Fruit fly (Drosophila melanogaster): ENCODE measurements around the gene CalpC.

The CalpC gene

DNA sequence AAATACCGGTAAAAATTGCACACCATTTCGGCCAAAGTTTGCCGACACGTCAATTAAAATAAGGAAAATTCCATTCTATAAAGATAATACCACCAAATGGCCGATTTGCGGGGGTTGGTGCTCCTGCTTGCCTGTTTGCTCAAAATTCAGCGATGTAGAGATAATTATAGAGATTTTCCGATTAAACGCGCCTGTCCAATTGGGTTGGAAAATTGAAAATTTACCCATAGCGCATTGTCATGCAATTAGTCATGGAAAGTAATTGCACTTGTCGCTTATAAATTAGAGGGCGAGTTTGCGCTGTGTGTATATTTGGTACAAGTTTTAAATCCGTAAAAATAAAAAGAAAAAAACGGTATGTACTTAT, 6.0 kb upstream of the CalpC start:
- TF ChIP-seq rgr (GFP tag; optimal IDR thresholded peaks at IDR 0.05) (no peak), dmrt93B (GFP tag; optimal IDR thresholded peaks at IDR 0.05) (no peak), h (GFP tag; optimal IDR thresholded peaks at IDR 0.05) (no peak), sv (GFP tag; optimal IDR thresholded peaks at IDR 0.05) (no peak), Vsx2 (GFP tag; optimal IDR thresholded peaks at IDR 0.05; ENCODE audit: partially characterized antibody) (no peak), br (GFP tag; optimal IDR thresholded peaks at IDR 0.05) (no peak), Hr78 (GFP tag; optimal IDR thresholded peaks at IDR 0.05) (no peak), HLH106 (tag; optimal IDR thresholded peaks at IDR 0.05) (no peak), dsf (GFP tag; optimal IDR thresholded peaks at IDR 0.05; ENCODE audit: borderline replicate concordance) (no peak), N (GFP tag; optimal IDR thresholded peaks at IDR 0.05) (no peak), sage (GFP tag; optimal IDR thresholded peaks at IDR 0.05) (no peak), Sp1 (GFP tag; optimal IDR thresholded peaks at IDR 0.05) (no peak), usp (GFP tag; optimal IDR thresholded peaks at IDR 0.05) (no peak)

DNA sequence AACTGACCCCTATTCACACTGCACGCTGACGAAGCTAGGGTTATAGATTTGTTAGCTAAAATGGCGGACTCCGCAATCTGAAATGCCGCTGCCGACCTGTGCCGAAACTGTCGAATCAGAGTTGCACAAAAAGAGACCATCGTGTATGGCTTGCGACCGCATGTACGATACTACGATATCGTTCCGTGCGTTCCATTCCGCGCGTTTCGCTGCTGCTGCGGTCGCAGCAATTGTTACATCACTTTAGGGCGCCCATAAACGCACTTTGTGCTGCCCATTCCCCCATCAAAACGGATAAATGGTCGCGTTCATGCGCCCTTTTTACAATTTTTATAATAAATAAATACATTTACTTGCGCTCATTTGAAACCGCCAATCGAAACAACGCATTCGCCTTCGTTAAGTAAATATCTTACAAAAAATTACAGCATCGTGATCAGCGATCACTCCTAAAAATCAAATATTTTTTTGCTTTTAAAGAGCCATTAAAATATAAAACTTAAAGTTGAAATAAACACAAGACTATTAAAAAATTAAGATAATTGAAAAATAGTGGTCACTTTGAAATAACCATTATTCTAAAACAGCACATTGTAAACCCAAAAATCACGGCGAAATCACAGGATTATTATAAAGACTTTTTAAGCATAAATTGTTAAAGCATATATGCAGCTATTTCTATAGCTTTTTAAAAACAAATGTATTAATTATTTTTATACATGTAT, 5.2 kb upstream of the CalpC start, which contains the start of gene Cyp1:
TSS of gene Cyp1 (minus strand) at position 174 of the 725 bp plus-strand sequence.
- no peak for TF ChIP-seq sage (GFP tag; optimal IDR thresholded peaks at IDR 0.05)
- peak in 1 of 2 experiments; percentile 31 for TF ChIP-seq foxo (GFP tag; optimal IDR thresholded peaks at IDR 0.05)
- TF ChIP-seq Dif (GFP tag; optimal IDR thresholded peaks at IDR 0.05; ENCODE audit: partially characterized antibody) = peak; percentile 5
- TF ChIP-seq jim (GFP tag; optimal IDR thresholded peaks at IDR 0.05) = peak; percentile 57
- no peak for TF ChIP-seq dsf (GFP tag; optimal IDR thresholded peaks at IDR 0.05; ENCODE audit: borderline replicate concordance)
- peak; percentile 5 for TF ChIP-seq Rel (GFP tag; optimal IDR thresholded peaks at IDR 0.05)
- TF ChIP-seq Rel (tag; optimal IDR thresholded peaks at IDR 0.05) = peak; percentile 8
- TF ChIP-seq GATAd (GFP tag; optimal IDR thresholded peaks at IDR 0.05) = no peak
- TF ChIP-seq rgr (GFP tag; optimal IDR thresholded peaks at IDR 0.05) = peak; percentile 43
- TF ChIP-seq woc (GFP tag; optimal IDR thresholded peaks at IDR 0.05) = peak; percentile 59
- no peak for TF ChIP-seq dl (GFP tag; optimal IDR thresholded peaks at IDR 0.05; ENCODE audit: insufficient read depth in 1 of 2, partially characterized antibody in 2 of 2)
- TF ChIP-seq Myc (optimal IDR thresholded peaks at IDR 0.05) = peak; percentile 10
- no peak for TF ChIP-seq tai (GFP tag; optimal IDR thresholded peaks at IDR 0.05)
- no peak for TF ChIP-seq brk (GFP tag; optimal IDR thresholded peaks at IDR 0.05)
- peak; percentile 39 for TF ChIP-seq Sp1 (GFP tag; optimal IDR thresholded peaks at IDR 0.05)
- peak; percentile 50 for TF ChIP-seq Hnf4 (GFP tag; optimal IDR thresholded peaks at IDR 0.05)
- peak; percentile 77 for TF ChIP-seq Hr83 (GFP tag; optimal IDR thresholded peaks at IDR 0.05; ENCODE audit: poor library complexity, severe bottlenecking)
- TF ChIP-seq h (GFP tag; optimal IDR thresholded peaks at IDR 0.05) = peak; percentile 42
- TF ChIP-seq pan (optimal IDR thresholded peaks at IDR 0.05) = no peak
- no peak for TF ChIP-seq psq (GFP tag; optimal IDR thresholded peaks at IDR 0.05)

DNA sequence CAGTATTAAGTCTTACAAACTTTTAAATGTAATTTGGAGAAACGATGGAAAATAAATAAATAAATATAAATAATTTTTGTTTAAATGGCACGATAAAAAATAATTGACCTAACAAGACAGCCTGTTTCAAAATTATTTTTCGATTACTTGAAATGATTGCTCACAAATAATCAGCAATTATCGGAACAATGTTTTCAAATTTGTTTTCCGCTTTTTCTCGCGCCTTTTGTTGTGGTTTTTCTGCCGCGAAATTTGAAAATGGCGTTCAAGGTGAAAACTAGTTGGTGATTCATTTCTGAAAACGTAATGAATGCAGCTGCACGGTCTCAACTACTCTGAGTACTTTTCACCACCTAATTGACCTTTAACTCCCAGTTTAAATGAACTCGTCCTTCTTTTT, 4.5 kb upstream of the CalpC start:
- TF ChIP-seq Myc (optimal IDR thresholded peaks at IDR 0.05) = no peak
- TF ChIP-seq Rel (GFP tag; optimal IDR thresholded peaks at IDR 0.05) = no peak
- TF ChIP-seq Rel (tag; optimal IDR thresholded peaks at IDR 0.05) = peak; percentile 38

DNA sequence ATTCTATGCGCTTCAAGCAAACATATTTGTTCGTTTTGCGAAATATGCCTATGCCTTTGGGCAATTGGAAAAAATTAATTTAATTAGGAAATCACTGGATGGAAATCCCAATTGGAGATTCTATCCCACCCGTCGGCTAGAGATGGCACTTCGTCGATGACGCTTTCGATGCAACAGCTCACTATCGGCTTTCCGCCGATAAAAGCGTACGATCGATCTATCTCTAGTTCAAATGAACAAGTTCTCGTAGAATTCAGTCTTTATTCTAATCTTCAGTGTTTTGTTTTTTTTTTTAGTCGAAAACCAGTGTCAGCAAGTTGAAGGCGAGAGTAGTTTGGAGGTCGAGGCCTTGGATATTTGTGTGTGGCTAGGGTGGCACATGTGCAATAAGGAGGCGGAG, 2.5 kb upstream of the CalpC start, which contains the start of the genes CG9917 and CG32579:
TSS of gene CG9917 (minus strand) at position 169 of the 400 bp plus-strand sequence.
TSS of gene CG32579 (plus strand) at position 224 of the 400 bp plus-strand sequence.
- no peak for TF ChIP-seq tai (GFP tag; optimal IDR thresholded peaks at IDR 0.05)
- TF ChIP-seq N (GFP tag; optimal IDR thresholded peaks at IDR 0.05) = no peak
- no peak for TF ChIP-seq sv (GFP tag; optimal IDR thresholded peaks at IDR 0.05)
- no peak for TF ChIP-seq h (GFP tag; optimal IDR thresholded peaks at IDR 0.05)
- no peak for TF ChIP-seq Rel (GFP tag; optimal IDR thresholded peaks at IDR 0.05)
- TF ChIP-seq Rel (tag; optimal IDR thresholded peaks at IDR 0.05) = peak; percentile 85
- no peak for TF ChIP-seq foxo (GFP tag; optimal IDR thresholded peaks at IDR 0.05)
- no peak for TF ChIP-seq woc (GFP tag; optimal IDR thresholded peaks at IDR 0.05)
- no peak for TF ChIP-seq fru (GFP tag; optimal IDR thresholded peaks at IDR 0.05)
- TF ChIP-seq OdsH (GFP tag; optimal IDR thresholded peaks at IDR 0.05) = peak; percentile 4
- no peak for TF ChIP-seq brk (GFP tag; optimal IDR thresholded peaks at IDR 0.05)
- TF ChIP-seq Mio (GFP tag; optimal IDR thresholded peaks at IDR 0.05) = no peak
- TF ChIP-seq rgr (GFP tag; optimal IDR thresholded peaks at IDR 0.05) = no peak
- peak; percentile 15 for TF ChIP-seq Sp1 (GFP tag; optimal IDR thresholded peaks at IDR 0.05)
- TF ChIP-seq dl (GFP tag; optimal IDR thresholded peaks at IDR 0.05; ENCODE audit: insufficient read depth in 1 of 2, partially characterized antibody in 2 of 2) = no peak
- no peak for TF ChIP-seq ey (GFP tag; optimal IDR thresholded peaks at IDR 0.05)
- TF ChIP-seq usp (GFP tag; optimal IDR thresholded peaks at IDR 0.05) = no peak
- no peak for TF ChIP-seq Hr83 (GFP tag; optimal IDR thresholded peaks at IDR 0.05; ENCODE audit: poor library complexity, severe bottlenecking)
